Fruit fly (Drosophila melanogaster) Kc167 (cell line): ENCODE data around the gene Nup154.

Source experiments
- Myc ChIP-seq: fragments of >200 bp; optimal IDR thresholded peaks from 2 replicates; lab custom pipeline; 2017; ENCODE audit warnings: missing external identifiers
- Sin3A ChIP-seq: fragments of >200 bp; optimal IDR thresholded peaks from 2 replicates; lab custom pipeline; 2018; ENCODE audit warnings: missing external identifiers
- h ChIP-seq: fragments of >200 bp; optimal IDR thresholded peaks from 3 replicates; lab custom pipeline; 2018; ENCODE audit warnings: missing external identifiers
- insv ChIP-seq: fragments of >200 bp; optimal IDR thresholded peaks from 3 replicates; lab custom pipeline; 2018; ENCODE audit warnings: missing external identifiers
- psq ChIP-seq: fragments of >200 bp; optimal IDR thresholded peaks from 2 replicates; lab custom pipeline; 2017; ENCODE audit warnings: missing external identifiers
- ttk ChIP-seq: sonication (Bioruptor generic); optimal IDR thresholded peaks from 2 replicates; lab custom pipeline; 2017; ENCODE audit warnings: missing external identifiers

Nup154 gene

dm6 chr2L:11041074-11041473 is 36.5 kb downstream of the Nup154 start:
- no peak for TF ChIP-seq insv (lab: Kevin White, UChicago)
- no peak for TF ChIP-seq psq
- no peak for TF ChIP-seq ttk (lab: Kevin White, UChicago)
- no peak for TF ChIP-seq Sin3A
- no peak for TF ChIP-seq Myc
- no peak for TF ChIP-seq h

DNA sequence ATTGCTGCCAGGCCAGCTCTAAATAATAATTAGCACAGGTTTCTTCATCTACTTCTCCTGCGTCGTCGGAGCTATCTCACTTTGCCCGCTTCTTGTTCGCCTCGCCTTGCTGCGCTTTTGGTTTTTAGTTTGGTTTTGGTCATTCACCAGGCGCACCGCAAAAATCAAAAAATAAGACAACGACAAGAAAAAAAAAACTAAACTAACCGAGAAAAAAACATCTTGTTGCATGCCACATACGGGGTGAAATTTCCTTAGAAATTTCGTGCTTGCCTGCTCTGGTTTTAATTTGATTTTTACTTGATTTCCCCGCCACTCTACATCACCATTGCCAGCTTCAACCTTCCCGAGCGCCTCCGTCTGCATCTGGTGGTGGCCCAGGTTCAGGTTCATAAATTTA is 37.2 kb downstream of the Nup154 start:
- TF ChIP-seq ttk (lab: Kevin White, UChicago) (no peak), Sin3A (no peak), psq (no peak), Myc (no peak)

dm6 chr2L:11044678-11045466 is 40.3 kb downstream of the Nup154 start:
- TF ChIP-seq Myc (no peak), h (no peak), psq (no peak), insv (lab: Kevin White, UChicago) (no peak), ttk (lab: Kevin White, UChicago) (no peak), Sin3A (no peak)

dm6 chr2L:11045467-11045914 is 40.9 kb downstream of the Nup154 start:
- TF ChIP-seq insv (lab: Kevin White, UChicago) (no peak), psq (no peak), Myc (no peak), h (no peak), Sin3A (no peak), ttk (lab: Kevin White, UChicago) (no peak)

DNA sequence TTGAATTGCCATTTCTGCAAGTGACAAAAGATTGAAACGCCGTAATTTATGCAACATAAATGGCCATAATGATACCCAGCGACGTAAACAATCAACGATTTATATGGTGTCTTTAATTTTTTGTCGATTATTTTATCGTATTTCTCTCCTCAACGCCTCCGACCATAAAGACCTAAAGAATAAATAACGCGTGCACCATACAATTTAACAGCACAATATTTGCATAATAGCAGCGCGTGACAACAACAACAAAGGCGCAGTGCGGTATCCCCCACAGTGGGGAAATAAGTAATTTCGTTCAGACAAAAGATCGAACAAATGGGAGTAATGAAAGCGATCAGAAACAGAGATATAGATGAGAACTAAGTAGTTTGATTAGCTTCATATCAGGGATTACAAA is 41.4 kb downstream of the Nup154 start:
- TF ChIP-seq Myc (no peak), Sin3A (no peak), insv (lab: Kevin White, UChicago) (no peak), h (no peak), ttk (lab: Kevin White, UChicago) (no peak), psq (no peak)

DNA sequence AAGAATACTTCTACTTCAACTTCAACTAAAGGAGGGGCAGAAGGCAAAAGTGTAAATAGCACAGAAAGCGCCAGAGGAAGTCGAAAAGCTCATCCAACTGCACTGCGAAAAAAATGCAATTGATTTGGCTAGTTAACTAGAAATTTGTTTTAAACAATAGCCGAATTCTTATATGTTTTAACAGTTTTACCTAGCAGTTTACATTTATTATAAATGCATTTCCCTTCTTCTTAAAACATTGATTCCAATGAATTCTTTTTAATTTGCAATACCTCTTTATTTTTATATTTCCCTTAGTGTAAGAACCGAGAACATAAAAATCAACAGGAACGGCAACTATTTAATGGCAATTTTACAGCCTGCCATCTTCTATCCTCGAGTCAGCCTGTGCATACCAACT is 43.7 kb downstream of the Nup154 start:
- TF ChIP-seq Myc (no peak), ttk (lab: Kevin White, UChicago) (no peak), psq (no peak), insv (lab: Kevin White, UChicago) (no peak), h (no peak), Sin3A (no peak)

DNA sequence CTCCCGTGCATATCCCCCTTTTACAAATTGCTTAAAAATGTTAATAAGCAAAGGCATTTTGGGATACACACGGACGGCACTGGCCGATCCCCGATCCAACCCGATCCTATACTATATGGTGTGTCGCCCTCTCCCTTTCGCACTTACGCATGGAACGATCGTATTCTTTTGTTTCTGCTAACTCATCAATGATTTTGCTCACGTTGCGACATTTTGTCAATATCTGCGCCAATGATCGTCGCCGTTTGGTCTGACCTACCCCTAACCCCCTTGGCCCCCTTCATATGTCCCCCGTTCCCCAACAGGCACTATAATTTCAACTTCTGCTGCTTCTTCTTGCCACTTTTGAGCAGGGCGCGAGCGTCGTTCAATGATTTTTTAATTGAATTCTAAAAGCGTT is 45.1 kb downstream of the Nup154 start:
- TF ChIP-seq psq, result no peak
- TF ChIP-seq insv (lab: Kevin White, UChicago), result no peak
- TF ChIP-seq ttk (lab: Kevin White, UChicago), result no peak

- TF ChIP-seq Sin3A, result no peak
- TF ChIP-seq psq, result no peak
- no peak for TF ChIP-seq ttk (lab: Kevin White, UChicago)
- TF ChIP-seq insv (lab: Kevin White, UChicago), result no peak
- no peak for TF ChIP-seq Myc
- TF ChIP-seq h, result no peak
Observed at dm6 chr2L:11051644-11052492, 47.2 kb downstream of the Nup154 start.

DNA sequence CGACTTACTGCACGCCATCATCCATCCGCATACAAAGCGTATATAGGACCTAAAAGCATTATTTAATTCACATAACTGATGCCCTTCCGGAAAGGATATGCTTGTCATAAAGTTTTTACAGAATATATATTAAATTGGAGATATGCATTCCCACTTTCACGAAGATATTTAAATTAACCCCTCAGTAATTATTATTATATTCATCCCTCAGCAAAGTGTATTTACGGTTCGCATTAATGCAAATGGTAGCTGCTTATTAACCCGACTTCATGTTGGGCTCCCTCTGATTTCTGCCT is 47.8 kb downstream of the Nup154 start:
- no peak for TF ChIP-seq Myc
- TF ChIP-seq ttk (lab: Kevin White, UChicago), result no peak
- no peak for TF ChIP-seq insv (lab: Kevin White, UChicago)
- no peak for TF ChIP-seq psq
- TF ChIP-seq Sin3A, result no peak
- TF ChIP-seq h, result no peak

DNA sequence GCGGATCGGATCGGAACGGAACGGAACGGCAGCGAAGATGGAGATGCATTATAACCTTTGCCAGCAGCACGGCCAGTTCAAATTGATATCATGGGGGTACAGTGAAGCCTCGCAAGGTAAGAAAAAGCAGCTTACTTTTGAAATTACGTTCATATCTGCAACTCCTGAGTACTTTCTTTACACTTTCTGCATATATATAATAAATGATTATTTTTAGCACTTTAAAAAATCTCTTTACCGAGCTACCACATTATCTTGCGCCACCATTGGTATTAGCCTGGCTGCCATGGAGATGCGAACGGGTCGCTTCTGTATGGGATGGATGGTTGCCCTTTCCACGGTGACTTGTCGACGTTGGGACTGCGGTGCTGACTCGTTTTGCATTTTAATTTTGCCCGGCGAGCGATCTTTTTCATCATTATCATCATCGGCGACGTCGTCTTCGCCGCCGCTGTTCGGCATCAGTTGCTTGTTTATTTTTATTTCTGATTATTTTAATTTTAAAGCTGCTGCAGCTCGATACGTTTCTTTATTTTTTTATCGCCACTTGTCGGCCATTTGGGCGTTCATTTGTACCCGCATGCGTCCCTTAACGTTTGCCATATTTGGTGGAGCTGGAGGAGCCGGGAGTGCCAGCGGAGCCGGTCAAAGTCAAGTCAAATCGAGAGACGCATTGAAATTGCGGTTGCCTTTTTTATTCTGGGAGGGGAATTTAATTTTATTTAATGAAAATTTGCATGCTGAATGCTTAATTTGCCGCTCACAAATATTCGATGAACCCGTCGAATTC is 48.6 kb downstream of the Nup154 start:
- TF ChIP-seq insv (lab: Kevin White, UChicago) (peak; percentile 29), ttk (lab: Kevin White, UChicago) (no peak)

dm6 chr2L:11056791-11057332 is 52.2 kb downstream of the Nup154 start:
- TF ChIP-seq h, result no peak
- TF ChIP-seq Myc, result no peak
- TF ChIP-seq ttk (lab: Kevin White, UChicago), result no peak
- no peak for TF ChIP-seq psq
- TF ChIP-seq Sin3A, result no peak
- no peak for TF ChIP-seq insv (lab: Kevin White, UChicago)

DNA sequence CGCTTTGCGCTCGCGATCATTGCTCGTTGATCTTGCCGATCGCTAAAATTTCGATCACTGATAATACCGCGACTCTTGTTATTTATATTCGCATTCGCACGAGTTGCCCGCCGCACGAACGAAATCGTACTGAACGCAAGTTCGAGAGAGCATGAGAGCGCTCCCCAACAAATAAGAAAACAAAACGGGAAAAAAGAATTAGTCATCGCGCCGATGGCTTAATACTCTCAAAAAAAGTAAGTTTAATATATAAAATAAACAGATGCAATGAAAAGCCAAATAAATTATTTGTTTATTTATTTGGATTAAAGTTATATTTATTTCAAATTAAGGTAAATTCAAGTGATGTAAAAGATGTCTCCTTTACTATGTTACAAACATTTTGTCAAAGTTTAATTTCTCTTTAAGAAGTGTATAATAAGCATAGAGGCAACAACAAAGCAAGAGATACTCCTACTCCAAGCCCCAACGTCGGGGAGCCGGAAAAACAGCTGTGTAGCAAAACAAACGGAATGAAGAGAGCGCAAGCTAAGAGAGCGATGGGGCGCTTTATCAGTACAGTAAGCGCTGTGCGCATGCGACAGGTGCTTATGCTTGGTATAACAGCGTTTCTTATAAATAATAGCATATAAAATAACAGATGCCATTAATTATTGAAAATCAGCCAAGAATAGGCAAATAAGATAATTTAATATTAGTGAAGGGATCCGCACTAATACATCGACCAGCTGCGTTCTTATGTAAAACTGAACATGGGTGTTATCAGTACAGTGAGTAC is 52.9 kb downstream of the Nup154 start:
- TF ChIP-seq insv (lab: Kevin White, UChicago) (no peak), h (no peak)
